Fruit fly (Drosophila melanogaster): ENCODE measurements around the gene CG32228.

DNA sequence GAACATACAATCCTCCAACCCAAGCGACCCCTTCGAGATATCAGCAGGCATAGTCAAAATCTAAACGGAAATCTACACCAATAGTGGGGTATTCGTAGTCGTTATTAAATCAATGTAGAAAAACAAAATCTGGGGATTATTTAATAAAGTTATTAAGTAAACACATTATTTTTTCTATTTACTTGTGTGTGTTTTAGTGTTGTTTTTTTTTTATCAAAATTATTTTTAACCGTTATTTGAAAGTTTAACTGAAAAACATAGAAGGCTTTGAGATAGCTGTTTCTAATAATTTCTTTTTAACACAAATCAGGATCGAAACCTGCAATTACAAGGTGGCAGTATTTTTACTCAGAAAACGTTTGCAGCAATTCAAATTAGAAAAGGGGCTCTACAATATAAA is 43.7 kb downstream of the CG32228 start, which contains the start of gene polo:
- TF ChIP-seq Sox102F (GFP tag; optimal IDR thresholded peaks at IDR 0.05) (no peak), CG3919 (GFP tag; optimal IDR thresholded peaks at IDR 0.05) (no peak), Gug (GFP tag; IDR thresholded peaks at IDR 0.05) (no peak), Hr4 (GFP tag; optimal IDR thresholded peaks at IDR 0.05) (no peak), fkh (GFP tag; optimal IDR thresholded peaks at IDR 0.05) (no peak), Blimp-1 (GFP tag; optimal IDR thresholded peaks at IDR 0.05) (no peak), fd85E (GFP tag; optimal IDR thresholded peaks at IDR 0.05) (no peak), Eip75B (GFP tag; optimal IDR thresholded peaks at IDR 0.05) (no peak), CG9139 (GFP tag; optimal IDR thresholded peaks at IDR 0.05) (no peak), Sox15 (GFP tag; optimal IDR thresholded peaks at IDR 0.05) (no peak), CG16779 (tag; optimal IDR thresholded peaks at IDR 0.05) (no peak)
